Worm (Caenorhabditis elegans): ENCODE results near the gene atat-2.

The atat-2 gene

ce11 chrX:5801156-5801592 lies 47.7 kb upstream of the atat-2 start:
- no peak for TF ChIP-seq nhr-76 (tag; optimal IDR thresholded peaks at IDR 0.05)
- peak; percentile 87 for TF ChIP-seq mes-2 (tag; optimal IDR thresholded peaks at IDR 0.05; ENCODE audit: poor library complexity, severe bottlenecking)
- no peak for TF ChIP-seq ceh-62 (tag; optimal IDR thresholded peaks at IDR 0.05)
- TF ChIP-seq mep-1 (tag; optimal IDR thresholded peaks at IDR 0.05) = peak; percentile 94
- TF ChIP-seq tag-97 (GFP tag; IDR thresholded peaks at IDR 0.05) = peak; percentile 82; the same call in 1 of the 2 replicates
- peak; percentile 88 for TF ChIP-seq lim-7 (GFP tag; IDR thresholded peaks at IDR 0.05)
- peak; percentile 92 for TF ChIP-seq rbr-2 (tag; optimal IDR thresholded peaks at IDR 0.05)
- TF ChIP-seq R02D3.7 (tag; optimal IDR thresholded peaks at IDR 0.05) = no peak
- peak; percentile 85 for TF ChIP-seq nhr-48 (tag; optimal IDR thresholded peaks at IDR 0.05)
- peak in 1 of 2 experiments; percentile 57 for TF ChIP-seq unc-62 (GFP tag; optimal IDR thresholded peaks at IDR 0.05 in 1 of 2)
- TF ChIP-seq unc-62 (tag; optimal IDR thresholded peaks at IDR 0.05) = no peak
- TF ChIP-seq zip-11 (GFP tag; IDR thresholded peaks at IDR 0.05) = 0 out of 2 replicates have a peak, but pooled peaks have one; percentile 26
- peak; percentile 92 for TF ChIP-seq vab-7 (GFP tag; IDR thresholded peaks at IDR 0.05)
- peak; percentile 26 for TF ChIP-seq ceh-28 (tag; optimal IDR thresholded peaks at IDR 0.05)
- TF ChIP-seq jun-1 (tag; optimal IDR thresholded peaks at IDR 0.05) = peak; percentile 86
- no peak; the same call in 1 of the 2 replicates for TF ChIP-seq Y105C5A.15 (GFP tag; IDR thresholded peaks at IDR 0.05)
- no peak for TF ChIP-seq unc-39 (tag; optimal IDR thresholded peaks at IDR 0.05)
- peak; percentile 82 for TF ChIP-seq nhr-11 (tag; optimal IDR thresholded peaks at IDR 0.05)
- no peak for TF ChIP-seq ceh-82 (tag; optimal IDR thresholded peaks at IDR 0.05)
- TF ChIP-seq ces-1 (GFP tag; optimal IDR thresholded peaks at IDR 0.05) = peak; percentile 91
- TF ChIP-seq zfp-3 (GFP tag; conservative IDR thresholded peaks at IDR 0.05) = peak; percentile 88
- TF ChIP-seq lir-3 (tag; optimal IDR thresholded peaks at IDR 0.05) = peak; percentile 83
- TF ChIP-seq lin-15B (tag; optimal IDR thresholded peaks at IDR 0.05) = no peak
- TF ChIP-seq nhr-77 (tag; optimal IDR thresholded peaks at IDR 0.05) = peak; percentile 48
- TF ChIP-seq Y48G9A.11 (GFP tag; IDR thresholded peaks at IDR 0.05) = peak; percentile 75
- peak; percentile 24 for TF ChIP-seq nhr-237 (tag; optimal IDR thresholded peaks at IDR 0.05)
- peak; percentile 64; the same call in 1 of the 2 replicates for TF ChIP-seq lin-29 (GFP tag; IDR thresholded peaks at IDR 0.05)
- peak; percentile 48 for TF ChIP-seq zfp-2 (tag; optimal IDR thresholded peaks at IDR 0.05)
- TF ChIP-seq nhr-28 (tag; optimal IDR thresholded peaks at IDR 0.05) = peak; percentile 59
- TF ChIP-seq nhr-10 (tag; optimal IDR thresholded peaks at IDR 0.05) = peak; percentile 67
- TF ChIP-seq ctbp-1 (GFP tag; IDR thresholded peaks at IDR 0.05) = peak; percentile 98
- TF ChIP-seq dmd-9 (GFP tag; IDR thresholded peaks at IDR 0.05) = peak; percentile 86
- TF ChIP-seq madf-5 (GFP tag; IDR thresholded peaks at IDR 0.05) = peak; percentile 57 to 84; a peak in 3 of 4 replicates
- peak; percentile 86 for TF ChIP-seq ceh-20 (GFP tag; IDR thresholded peaks at IDR 0.05)
- TF ChIP-seq F37D6.2 (tag; optimal IDR thresholded peaks at IDR 0.05) = peak; percentile 83
- peak; percentile 57 for TF ChIP-seq fkh-10 (GFP tag; optimal IDR thresholded peaks at IDR 0.05)
- TF ChIP-seq snpc-1.2 (GFP tag; IDR thresholded peaks at IDR 0.05) = peak; percentile 93
- peak; percentile 89 for TF ChIP-seq ztf-7 (tag; optimal IDR thresholded peaks at IDR 0.05)
- peak; percentile 93 for TF ChIP-seq T26A8.4 (GFP tag; IDR thresholded peaks at IDR 0.05)
- TF ChIP-seq set-16 (GFP tag; IDR thresholded peaks at IDR 0.05) = peak; percentile 37; the same call in 1 of the 2 replicates
- peak; percentile 98 for TF ChIP-seq egl-43 (GFP tag; IDR thresholded peaks at IDR 0.05)
- TF ChIP-seq lin-38 (GFP tag; IDR thresholded peaks at IDR 0.05) = peak; percentile 84
- peak; percentile 69 for TF ChIP-seq dmd-6 (GFP tag; IDR thresholded peaks at IDR 0.05)
- TF ChIP-seq F44E2.7 (GFP tag; IDR thresholded peaks at IDR 0.05) = 0 out of 2 replicates have a peak, but pooled peaks have one; percentile 59
- peak; percentile 94 for TF ChIP-seq pha-4 (GFP tag; IDR thresholded peaks at IDR 0.05)
- TF ChIP-seq pha-4 (tag; optimal IDR thresholded peaks at IDR 0.05) = no peak
- 0 out of 2 replicates have a peak, but pooled peaks have one; percentile 53 for TF ChIP-seq nhr-41 (GFP tag; IDR thresholded peaks at IDR 0.05)
- no peak for TF ChIP-seq daf-8 (GFP tag; IDR thresholded peaks at IDR 0.05)
- TF ChIP-seq lsy-2 (tag; optimal IDR thresholded peaks at IDR 0.05) = peak; percentile 74 to 85
- peak; percentile 83 for TF ChIP-seq hlh-11 (tag; optimal IDR thresholded peaks at IDR 0.05)
- TF ChIP-seq zip-2 (tag; optimal IDR thresholded peaks at IDR 0.05) = peak; percentile 82
- peak; percentile 87; the same call in 1 of the 2 replicates for TF ChIP-seq saeg-2 (GFP tag; IDR thresholded peaks at IDR 0.05)
